Fruit fly (Drosophila melanogaster): ENCODE results near the gene Nepl19.

Nepl19 gene

dm6 chr3R:28888561-28889426, 8.9 kb upstream of the Nepl19 start:
- TF ChIP-seq CTCF (optimal IDR thresholded peaks at IDR 0.05) (no peak), CG8478 (optimal IDR thresholded peaks at IDR 0.05) (no peak)

- TF ChIP-seq CG8478 (optimal IDR thresholded peaks at IDR 0.05) (no peak), CTCF (optimal IDR thresholded peaks at IDR 0.05) (peak; percentile 38 to 43)
These were observed 7.9 kb upstream of the Nepl19 start, which contains the start of the genes CG33203 and Doa for dm6 chr3R:28887559-28888432. TSS of gene CG33203 (minus strand) at chr3R:28887709. TSS of gene Doa (plus strand) at chr3R:28888073.

DNA sequence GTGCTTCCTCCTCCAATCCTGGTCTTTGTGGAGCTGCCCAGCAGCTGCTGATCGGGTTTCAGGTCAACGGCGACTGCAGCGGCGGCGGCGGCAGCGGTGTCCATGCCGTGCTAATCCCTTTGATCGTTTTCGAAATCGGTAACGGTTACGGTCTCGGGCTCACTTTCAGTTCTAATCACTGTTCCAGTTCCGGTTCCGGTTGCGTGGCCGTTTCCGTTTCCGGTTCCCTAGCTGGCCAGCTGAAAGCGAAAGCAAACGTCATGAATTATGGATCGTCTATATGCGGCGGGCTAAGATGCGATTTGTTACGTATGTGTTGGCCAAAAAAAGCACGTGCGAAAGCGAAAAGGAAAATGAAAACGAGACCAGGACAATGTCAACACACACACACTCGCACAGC, 6.9 kb upstream of the Nepl19 start:
- TF ChIP-seq CTCF (optimal IDR thresholded peaks at IDR 0.05) = no peak
- TF ChIP-seq CG8478 (optimal IDR thresholded peaks at IDR 0.05) = no peak

DNA sequence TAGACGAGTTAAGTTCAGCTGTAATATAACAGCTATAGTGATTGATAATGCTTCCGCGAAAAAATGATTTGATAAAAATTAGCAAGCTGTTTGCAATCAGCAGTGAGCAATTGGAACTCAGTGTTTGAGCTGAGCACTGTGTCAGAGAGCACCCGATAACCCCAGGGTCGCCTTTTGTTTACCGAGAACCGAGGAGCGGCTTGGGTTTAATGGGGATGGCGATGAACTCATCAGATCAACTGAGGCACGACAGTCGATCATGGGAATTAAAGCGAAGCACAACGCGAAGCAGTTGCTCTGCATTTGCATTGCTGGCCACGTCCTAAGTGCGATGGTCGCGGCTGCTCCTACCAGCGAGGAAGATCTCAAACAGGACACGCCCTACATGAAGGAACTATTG, 3.5 kb upstream of the Nepl19 start, which contains the start of gene Nepl21:
Gene Nepl21, plus strand, starts transcription at position 260 of the 400 bp plus-strand sequence.
- TF ChIP-seq CTCF (optimal IDR thresholded peaks at IDR 0.05) = no peak
- TF ChIP-seq CG8478 (optimal IDR thresholded peaks at IDR 0.05) = no peak

DNA sequence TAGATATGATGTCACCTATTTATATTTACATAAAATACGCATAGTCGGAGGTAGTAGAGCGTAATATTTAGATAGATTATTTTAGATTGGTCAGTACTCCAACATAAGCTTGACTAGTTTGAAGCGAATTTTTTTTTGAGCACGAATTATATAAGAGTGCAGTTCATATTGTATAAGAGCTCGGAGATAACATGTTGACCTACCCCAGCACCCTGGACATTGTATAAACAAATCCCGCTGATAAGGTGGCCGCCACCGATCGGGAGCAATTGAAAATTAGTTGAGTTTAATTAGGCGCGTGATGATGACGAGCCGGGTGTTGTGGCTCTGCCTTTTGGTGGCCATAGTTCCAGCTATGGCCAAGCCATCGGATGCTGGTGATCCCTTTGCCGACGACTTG, 4.6 kb downstream of the Nepl19 start, which contains the start of gene Nepl18:
Gene Nepl18, plus strand, starts transcription at position 277 of the 400 bp plus-strand sequence.
- no peak for TF ChIP-seq CG8478 (optimal IDR thresholded peaks at IDR 0.05)

DNA sequence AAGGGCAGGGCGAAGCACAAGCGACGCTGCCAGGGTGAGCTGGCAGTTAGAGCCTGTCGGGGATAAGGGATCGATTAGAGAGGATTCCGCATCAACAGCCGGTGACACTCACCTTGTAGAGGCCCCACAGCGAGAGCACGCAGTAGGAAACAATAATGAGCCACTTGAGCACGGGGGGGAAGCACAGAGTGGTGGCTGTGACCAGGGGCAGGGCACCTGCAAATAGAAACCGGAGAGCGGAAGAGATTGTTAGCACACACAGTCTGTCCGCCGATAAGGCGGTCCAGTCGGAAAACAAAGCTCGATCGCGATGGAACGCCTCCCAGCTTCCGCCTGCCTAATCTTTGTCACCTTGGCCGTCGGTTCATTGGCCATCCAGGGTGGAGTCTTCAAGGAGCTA, 7.3 kb downstream of the Nepl19 start, which contains the start of gene Nepl17:
Gene Nepl17, plus strand, starts transcription at position 301 of the 400 bp plus-strand sequence.
- no peak for TF ChIP-seq CTCF (optimal IDR thresholded peaks at IDR 0.05)
- no peak for TF ChIP-seq CG8478 (optimal IDR thresholded peaks at IDR 0.05)

- TF ChIP-seq CG8478 (optimal IDR thresholded peaks at IDR 0.05) = no peak
- TF ChIP-seq CTCF (optimal IDR thresholded peaks at IDR 0.05) = peak; percentile 66 to 86
These were observed 9.6 kb downstream of the Nepl19 start for dm6 chr3R:28870364-28870763.

dm6 chr3R:28861309-28862157, 18.4 kb downstream of the Nepl19 start:
- no peak for TF ChIP-seq CG8478 (optimal IDR thresholded peaks at IDR 0.05)
- no peak for TF ChIP-seq CTCF (optimal IDR thresholded peaks at IDR 0.05)

dm6 chr3R:28860582-28860981, 19.3 kb downstream of the Nepl19 start:
- TF ChIP-seq CG8478 (optimal IDR thresholded peaks at IDR 0.05) (no peak), CTCF (optimal IDR thresholded peaks at IDR 0.05) (no peak)

dm6 chr3R:28859058-28859526, 20.8 kb downstream of the Nepl19 start, which contains the start of gene Inx3:
TSS of gene Inx3 (minus strand) at chr3R:28859497.
- TF ChIP-seq CG8478 (optimal IDR thresholded peaks at IDR 0.05) = no peak
- no peak for TF ChIP-seq CTCF (optimal IDR thresholded peaks at IDR 0.05)

dm6 chr3R:28858241-28858647, 21.7 kb downstream of the Nepl19 start:
- TF ChIP-seq CG8478 (optimal IDR thresholded peaks at IDR 0.05) (no peak), CTCF (optimal IDR thresholded peaks at IDR 0.05) (peak in 1 of 2 experiments; percentile 5)

DNA sequence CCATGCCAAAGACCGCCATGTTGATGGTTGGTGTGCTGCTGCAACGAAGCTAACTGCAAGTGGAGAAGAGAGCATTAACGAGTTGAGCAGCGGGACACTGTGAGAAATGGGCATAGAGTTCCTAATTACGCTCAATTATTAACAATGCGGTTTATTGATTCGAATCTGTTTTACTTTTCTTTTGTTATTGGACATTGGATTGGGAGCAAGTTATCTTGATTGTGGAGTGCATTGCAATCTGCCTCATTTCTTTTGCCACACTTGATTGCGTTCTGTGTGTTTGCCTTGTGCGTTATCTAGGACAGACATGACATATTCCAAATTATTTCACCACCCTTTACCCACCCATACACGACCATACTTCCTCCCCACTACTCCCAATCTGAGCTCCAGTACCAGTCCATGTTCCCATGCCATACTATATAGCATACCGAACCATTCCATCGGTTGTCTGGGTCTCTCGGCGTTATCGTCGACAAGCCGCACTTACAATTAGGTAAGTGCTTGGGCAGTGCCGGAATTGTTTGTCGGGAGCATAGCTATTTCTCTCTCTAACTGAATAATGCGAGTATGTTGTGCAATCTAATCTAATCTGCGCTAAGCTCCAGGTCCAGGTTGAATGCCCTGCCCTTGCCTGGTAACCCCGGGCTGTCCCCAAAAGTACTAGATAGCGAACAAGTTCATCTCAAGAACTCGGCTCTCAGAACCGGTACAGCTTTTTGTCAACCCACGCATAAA, 22.5 kb downstream of the Nepl19 start:
- TF ChIP-seq CG8478 (optimal IDR thresholded peaks at IDR 0.05) (no peak), CTCF (optimal IDR thresholded peaks at IDR 0.05) (no peak)

dm6 chr3R:28856829-28857228, 23.1 kb downstream of the Nepl19 start:
- no peak for TF ChIP-seq CG8478 (optimal IDR thresholded peaks at IDR 0.05)
- TF ChIP-seq CTCF (optimal IDR thresholded peaks at IDR 0.05) = no peak

DNA sequence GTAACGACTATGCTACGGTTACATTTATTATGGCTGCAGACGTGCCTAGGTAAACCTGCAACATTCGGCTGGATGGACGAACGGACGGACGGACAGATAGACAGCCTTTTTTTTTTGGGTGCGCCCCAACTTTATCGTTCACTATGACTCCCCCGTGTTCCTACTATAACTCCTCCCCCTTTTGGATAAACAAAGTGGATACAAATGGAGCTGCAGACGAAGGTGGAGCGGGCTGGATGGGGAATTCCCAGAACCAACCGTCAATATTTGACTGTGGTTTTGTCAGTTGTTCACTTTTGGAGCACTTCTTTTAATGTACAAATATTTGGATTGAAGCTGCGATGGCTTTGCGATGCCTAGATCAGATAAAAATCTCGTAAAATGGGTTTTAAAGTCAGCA, 23.8 kb downstream of the Nepl19 start:
- TF ChIP-seq CTCF (optimal IDR thresholded peaks at IDR 0.05) (no peak), CG8478 (optimal IDR thresholded peaks at IDR 0.05) (no peak)

Measured in S2 (cell line).